Worm (Caenorhabditis elegans) whole organism, mixed stage, embryonic: Measurements from ENCODE around the gene gly-20.
A peak's percentile ranks its signal among the peaks of the same experiment; 100 is the strongest.

Source experiments
- M03D4.4 ChIP-seq: sonication (generic microtip); optimal IDR thresholded peaks from 2 replicates; lab custom pipeline; 2017; ENCODE audit warnings: mild to moderate bottlenecking, missing genetic modification characterization, missing compliant biosample characterization
- bed-3 ChIP-seq: fragments of 200-800 bp; sonication (Bioruptor generic); optimal IDR thresholded peaks from 3 replicates; lab custom pipeline; 2018; ENCODE audit warnings: mild to moderate bottlenecking, missing genetic modification characterization, moderate library complexity, missing compliant biosample characterization
- blmp-1 ChIP-seq: fragments of 150-350 bp; optimal IDR thresholded peaks from 2 replicates; lab custom pipeline; 2014; ENCODE audit warnings: missing biosample characterization, missing genetic modification characterization
- ceh-39 ChIP-seq: fragments of 150-350 bp; optimal IDR thresholded peaks from 2 replicates; lab custom pipeline; 2014; ENCODE audit warnings: missing biosample characterization, missing genetic modification characterization
- ceh-43 ChIP-seq: fragments of 200-800 bp; sonication (Bioruptor generic); optimal IDR thresholded peaks from 2 replicates; lab custom pipeline; 2018; ENCODE audit warnings: mild to moderate bottlenecking, missing genetic modification characterization, moderate library complexity, missing compliant biosample characterization
- ceh-83 ChIP-seq: fragments of 200-800 bp; sonication (Bioruptor generic); optimal IDR thresholded peaks from 2 replicates; lab custom pipeline; 2018; ENCODE audit warnings: mild to moderate bottlenecking, missing genetic modification characterization, missing compliant biosample characterization
- ces-1 ChIP-seq: fragments of 150-350 bp; optimal IDR thresholded peaks from 2 replicates; lab custom pipeline; 2014; ENCODE audit warnings: missing biosample characterization, missing genetic modification reagents, missing genetic modification characterization
- cnd-1 ChIP-seq: fragments of 200-800 bp; sonication (Bioruptor generic); optimal IDR thresholded peaks from 2 replicates; lab custom pipeline; 2018; ENCODE audit warnings: mild to moderate bottlenecking, missing genetic modification characterization, missing compliant biosample characterization
- drap-1 ChIP-seq: fragments of 200-800 bp; sonication (Bioruptor generic); optimal IDR thresholded peaks from 3 replicates; lab custom pipeline; 2018; ENCODE audit warnings: mild to moderate bottlenecking, missing genetic modification characterization, missing compliant biosample characterization
- elt-1 ChIP-seq: sonication (generic microtip); optimal IDR thresholded peaks from 2 replicates; lab custom pipeline; 2017; ENCODE audit warnings: missing genetic modification characterization, mild to moderate bottlenecking, missing compliant biosample characterization, antibody characterized with exemption, moderate library complexity, borderline replicate concordance; ENCODE audit not compliant: insufficient read depth
- elt-3 ChIP-seq: fragments of 150-350 bp; optimal IDR thresholded peaks from 2 replicates; lab custom pipeline; 2014; ENCODE audit warnings: missing biosample characterization, missing genetic modification characterization
- flh-1 ChIP-seq: fragments of 200-800 bp; sonication (Bioruptor generic); optimal IDR thresholded peaks from 2 replicates; lab custom pipeline; 2018; ENCODE audit warnings: mild to moderate bottlenecking, missing genetic modification characterization, moderate library complexity, missing compliant biosample characterization
- ham-2 ChIP-seq: fragments of 200-800 bp; sonication (Bioruptor generic); optimal IDR thresholded peaks from 2 replicates; lab custom pipeline; 2018; ENCODE audit warnings: mild to moderate bottlenecking, missing genetic modification characterization, missing compliant biosample characterization
- hlh-1 ChIP-seq: fragments of 150-350 bp; optimal IDR thresholded peaks from 2 replicates; lab custom pipeline; 2014; ENCODE audit warnings: missing biosample characterization, missing genetic modification reagents, missing genetic modification characterization
- lin-13 ChIP-seq: fragments of 150-350 bp; optimal IDR thresholded peaks from 2 replicates; lab custom pipeline; 2014; ENCODE audit warnings: missing biosample characterization, missing genetic modification characterization
- lin-32 ChIP-seq: fragments of 200-800 bp; sonication (Bioruptor generic); optimal IDR thresholded peaks from 2 replicates; lab custom pipeline; 2018; ENCODE audit warnings: mild to moderate bottlenecking, missing genetic modification characterization, missing compliant biosample characterization
- lsy-2 ChIP-seq: fragments of 150-350 bp; optimal IDR thresholded peaks from 2 replicates; lab custom pipeline; 2014; ENCODE audit warnings: missing biosample characterization, missing genetic modification characterization
- mab-5 ChIP-seq: fragments of 150-350 bp; optimal IDR thresholded peaks from 2 replicates; lab custom pipeline; 2014; ENCODE audit warnings: missing biosample characterization, missing genetic modification characterization
- mep-1 ChIP-seq: fragments of 150-350 bp; optimal IDR thresholded peaks from 2 replicates; lab custom pipeline; 2017; ENCODE audit warnings: missing biosample characterization, missing genetic modification reagents, missing genetic modification characterization, inconsistent platforms
- mls-2 ChIP-seq: sonication (generic microtip); optimal IDR thresholded peaks from 2 replicates; lab custom pipeline; 2016; ENCODE audit warnings: mild to moderate bottlenecking, missing genetic modification characterization, moderate library complexity, missing compliant biosample characterization
- nhr-12 ChIP-seq: fragments of 150-350 bp; optimal IDR thresholded peaks from 2 replicates; lab custom pipeline; 2014; ENCODE audit warnings: missing biosample characterization, missing genetic modification characterization
- nhr-2 ChIP-seq: fragments of 150-350 bp; optimal IDR thresholded peaks from 2 replicates; lab custom pipeline; 2014; ENCODE audit warnings: missing biosample characterization, missing genetic modification characterization
- nhr-237 ChIP-seq: fragments of 150-350 bp; optimal IDR thresholded peaks from 2 replicates; lab custom pipeline; 2014; ENCODE audit warnings: missing biosample characterization, missing genetic modification characterization
- nhr-28 ChIP-seq: fragments of 150-350 bp; optimal IDR thresholded peaks from 2 replicates; lab custom pipeline; 2014; ENCODE audit warnings: missing biosample characterization, missing genetic modification characterization
- nhr-76 ChIP-seq: sonication (generic microtip); optimal IDR thresholded peaks from 2 replicates; lab custom pipeline; 2017; ENCODE audit warnings: missing biosample characterization, missing genetic modification characterization
- pha-4 ChIP-seq: fragments of 150-350 bp; optimal IDR thresholded peaks from 2 replicates; lab custom pipeline; 2018; ENCODE audit warnings: missing biosample characterization, missing genetic modification reagents, missing genetic modification characterization
- sem-2 ChIP-seq: fragments of 200-800 bp; sonication (Bioruptor generic); optimal IDR thresholded peaks from 2 replicates; lab custom pipeline; 2018; ENCODE audit warnings: mild to moderate bottlenecking, missing genetic modification characterization, missing compliant biosample characterization
- snpc-4 ChIP-seq: fragments of 150-350 bp; optimal IDR thresholded peaks from 2 replicates; lab custom pipeline; 2014; ENCODE audit warnings: missing biosample characterization, missing genetic modification characterization
- sptf-1 ChIP-seq: sonication (generic microtip); optimal IDR thresholded peaks from 2 replicates; lab custom pipeline; 2017; ENCODE audit warnings: mild to moderate bottlenecking, missing genetic modification characterization, moderate library complexity, missing compliant biosample characterization
- tbx-8 ChIP-seq: fragments of 200-800 bp; sonication (Bioruptor generic); optimal IDR thresholded peaks from 2 replicates; lab custom pipeline; 2018; ENCODE audit warnings: mild to moderate bottlenecking, missing genetic modification characterization, moderate library complexity, missing compliant biosample characterization
- unc-120 ChIP-seq: sonication (generic microtip); optimal IDR thresholded peaks from 2 replicates; lab custom pipeline; 2017; ENCODE audit warnings: missing genetic modification characterization, missing compliant biosample characterization; ENCODE audit not compliant: poor library complexity, severe bottlenecking
- unc-39 ChIP-seq: fragments of 150-350 bp; optimal IDR thresholded peaks from 2 replicates; lab custom pipeline; 2014; ENCODE audit warnings: missing biosample characterization, missing genetic modification characterization
- unc-62 ChIP-seq: fragments of 150-350 bp; optimal IDR thresholded peaks from 2 replicates; lab custom pipeline; 2014; ENCODE audit warnings: missing biosample characterization, missing genetic modification reagents, missing genetic modification characterization
- zip-8 ChIP-seq: fragments of 150-350 bp; optimal IDR thresholded peaks from 2 replicates; lab custom pipeline; 2014; ENCODE audit warnings: missing biosample characterization, missing genetic modification characterization
- ztf-11 ChIP-seq: fragments of 150-350 bp; optimal IDR thresholded peaks from 2 replicates; lab custom pipeline; 2014; ENCODE audit warnings: missing biosample characterization, missing genetic modification characterization

The gly-20 gene

DNA sequence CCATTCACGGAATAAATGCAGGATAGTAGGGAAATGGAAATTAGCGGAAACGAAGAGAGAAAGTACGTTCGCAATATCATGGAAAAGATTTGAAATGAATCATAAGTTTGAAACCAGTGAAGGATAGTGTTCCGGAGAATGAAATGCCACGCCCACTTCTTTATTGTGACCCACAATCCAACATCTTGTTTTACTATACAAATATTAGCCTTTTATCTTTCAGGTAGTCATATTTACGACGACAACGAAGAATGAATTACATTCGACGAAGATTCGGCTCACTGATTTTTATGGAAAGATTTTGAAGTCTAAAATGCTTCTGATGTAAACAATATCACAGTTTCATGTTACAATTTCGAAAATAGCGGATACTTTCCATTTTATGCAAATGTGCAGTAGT, 34.4 kb downstream of the gly-20 start, which contains the start of gene cutl-18:
Gene cutl-18, minus strand, starts transcription at position 101 of the 400 bp plus-strand sequence.
- TF ChIP-seq mls-2 (tag; lab: Kevin White, UChicago), result no peak
- TF ChIP-seq, all 35 proteins: peak for 0

DNA sequence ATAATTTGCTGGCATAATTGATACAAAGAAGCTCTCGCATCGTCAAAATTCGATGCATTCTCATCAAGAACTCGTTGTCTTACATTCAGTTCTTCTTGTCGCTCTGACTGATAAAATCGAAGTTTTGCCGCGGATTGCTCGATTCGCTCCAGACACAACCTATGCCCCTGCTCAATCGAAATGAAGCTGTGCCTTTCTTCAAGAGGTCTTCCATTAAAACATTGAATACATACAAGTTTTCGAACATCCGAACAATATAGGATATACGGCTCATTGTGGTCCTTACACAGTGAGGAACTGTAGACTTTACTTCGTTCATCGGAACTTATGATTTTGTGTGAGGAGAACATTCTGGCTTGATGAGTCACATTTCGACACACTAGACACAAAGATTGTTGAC, 38.5 kb downstream of the gly-20 start:
- TF ChIP-seq ceh-43 (no peak), snpc-4 (tag; lab: Kevin White, UChicago) (no peak), nhr-12 (tag; lab: Kevin White, UChicago) (no peak), lin-32 (GFP tag; lab: Kevin White, UChicago) (no peak), flh-1 (no peak), elt-1 (tag; lab: Kevin White, UChicago) (no peak), nhr-76 (tag; lab: Kevin White, UChicago) (no peak), hlh-1 (tag; lab: Kevin White, UChicago) (no peak), pha-4 (tag; lab: Kevin White, UChicago) (no peak), ztf-11 (no peak), lin-13 (tag; lab: Kevin White, UChicago) (no peak), nhr-2 (tag; lab: Kevin White, UChicago) (no peak)

DNA sequence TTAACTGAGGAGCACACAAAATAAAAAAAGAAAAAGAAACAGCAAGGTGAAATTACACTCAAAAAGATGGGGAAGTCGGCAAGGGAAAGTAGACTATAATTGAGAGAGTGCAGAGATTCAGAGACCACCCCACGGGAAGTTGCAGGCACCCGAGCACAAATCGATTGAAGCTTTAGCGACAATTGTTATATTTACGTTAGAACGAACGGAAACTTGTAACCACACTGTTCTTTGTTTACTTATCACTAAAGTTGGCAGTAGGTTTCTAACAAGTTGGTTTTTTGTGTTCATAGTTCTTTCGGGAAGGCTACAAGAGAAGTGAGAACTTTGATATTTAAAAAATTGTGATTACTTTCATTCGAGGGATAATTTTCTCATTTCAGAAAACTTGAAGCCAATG, 39.3 kb downstream of the gly-20 start, which contains the start of gene F47G9.4:
Gene F47G9.4, minus strand, starts transcription at position 98 of the 400 bp plus-strand sequence.
- TF ChIP-seq pha-4 (tag; lab: Kevin White, UChicago), result peak; percentile 40
- no peak for TF ChIP-seq ceh-83 (GFP tag; lab: Kevin White, UChicago)
- TF ChIP-seq lin-32 (GFP tag; lab: Kevin White, UChicago), result no peak
- TF ChIP-seq unc-120, result peak; percentile 19
- TF ChIP-seq drap-1, result no peak
- no peak for TF ChIP-seq mls-2 (tag; lab: Kevin White, UChicago)
- TF ChIP-seq cnd-1 (tag; lab: Kevin White, UChicago), result no peak
- TF ChIP-seq flh-1, result no peak
- no peak for TF ChIP-seq mab-5 (tag; lab: Kevin White, UChicago)
- TF ChIP-seq lsy-2 (tag; lab: Kevin White, UChicago), result no peak
- no peak for TF ChIP-seq nhr-28 (tag; lab: Kevin White, UChicago)
- peak; percentile 48 for TF ChIP-seq hlh-1 (tag; lab: Kevin White, UChicago)

- TF ChIP-seq nhr-12 (tag; lab: Kevin White, UChicago) (no peak), elt-1 (tag; lab: Kevin White, UChicago) (no peak), ztf-11 (no peak), ceh-39 (tag; lab: Kevin White, UChicago) (no peak), lsy-2 (tag; lab: Kevin White, UChicago) (no peak), sem-2 (GFP tag; lab: Kevin White, UChicago) (no peak), pha-4 (tag; lab: Kevin White, UChicago) (no peak), ceh-43 (no peak), nhr-2 (tag; lab: Kevin White, UChicago) (no peak), hlh-1 (tag; lab: Kevin White, UChicago) (no peak), ham-2 (GFP tag; lab: Kevin White, UChicago) (no peak)
- TF ChIP-seq, all 35 proteins: peak for 0
Measured at ce11 chrV:11323720-11324119, 41.3 kb downstream of the gly-20 start, which contains the start of gene str-141. Gene str-141, minus strand, starts transcription at chrV:11323820.

ce11 chrV:11326914-11327367, 44.6 kb downstream of the gly-20 start, which contains the start of gene tmed-10:
Gene tmed-10, minus strand, starts transcription at chrV:11326964.
- TF ChIP-seq tbx-8 (GFP tag; lab: Kevin White, UChicago) (no peak), unc-120 (peak; percentile 12), zip-8 (tag; lab: Kevin White, UChicago) (no peak), sptf-1 (tag; lab: Kevin White, UChicago) (no peak), lin-32 (GFP tag; lab: Kevin White, UChicago) (no peak), ceh-83 (GFP tag; lab: Kevin White, UChicago) (no peak), snpc-4 (tag; lab: Kevin White, UChicago) (no peak), nhr-2 (tag; lab: Kevin White, UChicago) (no peak), M03D4.4 (tag; lab: Kevin White, UChicago) (no peak), sem-2 (GFP tag; lab: Kevin White, UChicago) (no peak), drap-1 (no peak), ham-2 (GFP tag; lab: Kevin White, UChicago) (no peak), elt-3 (tag; lab: Kevin White, UChicago) (no peak), pha-4 (tag; lab: Kevin White, UChicago) (peak; percentile 6), hlh-1 (tag; lab: Kevin White, UChicago) (peak; percentile 22), nhr-237 (tag; lab: Kevin White, UChicago) (no peak), ztf-11 (no peak), flh-1 (no peak), mab-5 (tag; lab: Kevin White, UChicago) (no peak), nhr-12 (tag; lab: Kevin White, UChicago) (no peak), lin-13 (tag; lab: Kevin White, UChicago) (peak; percentile 6), nhr-76 (tag; lab: Kevin White, UChicago) (no peak), unc-39 (no peak), mep-1 (tag; lab: Kevin White, UChicago) (peak; percentile 34), mls-2 (tag; lab: Kevin White, UChicago) (no peak), lsy-2 (tag; lab: Kevin White, UChicago) (peak; percentile 88), cnd-1 (tag; lab: Kevin White, UChicago) (no peak), elt-1 (tag; lab: Kevin White, UChicago) (no peak), ceh-39 (tag; lab: Kevin White, UChicago) (no peak), unc-62 (no peak), blmp-1 (tag; lab: Kevin White, UChicago) (no peak), ces-1 (GFP tag; lab: Kevin White, UChicago) (peak; percentile 70), bed-3 (GFP tag; lab: Kevin White, UChicago) (no peak), ceh-43 (no peak), nhr-28 (tag; lab: Kevin White, UChicago) (no peak)
